Fruit fly (Drosophila melanogaster) whole organism, pupa: ENCODE data around the gene CG13895.

Experiments used
- Pif1A ChIP-seq: fragments of 200-800 bp; sonication (Bioruptor generic); optimal IDR thresholded peaks from 3 replicates; lab custom pipeline; 2016; ENCODE audit warnings: missing biosample characterization, missing genetic modification characterization
- gl ChIP-seq: fragments of 200-800 bp; sonication (Bioruptor generic); optimal IDR thresholded peaks from 2 replicates; lab custom pipeline; 2018; ENCODE audit warnings: missing biosample characterization, mild to moderate bottlenecking, missing genetic modification characterization

DNA sequence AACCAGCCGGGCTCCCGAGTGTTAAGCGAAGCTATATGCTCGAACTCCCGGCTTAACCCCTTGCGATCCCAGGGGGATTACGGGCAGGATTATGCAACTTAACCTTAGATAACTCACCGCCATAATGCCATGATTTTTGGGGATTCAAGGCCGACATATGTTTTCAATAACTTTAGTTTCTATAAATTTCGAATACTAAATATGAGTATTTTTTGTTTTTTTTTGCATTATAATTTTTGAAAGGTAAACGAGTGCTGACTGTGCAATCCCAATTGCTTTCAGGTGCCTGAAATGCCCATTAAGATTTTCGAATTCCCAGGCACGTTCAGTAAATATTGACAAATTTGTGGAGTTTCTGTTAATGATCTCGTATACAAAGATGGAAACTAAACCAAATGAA lies 47.3 kb upstream of the CG13895 start, which contains the start of gene hng3:
- no peak for TF ChIP-seq gl (tag; lab: Kevin White, UChicago)
- no peak for TF ChIP-seq Pif1A (GFP tag; lab: Kevin White, UChicago)
